Fruit fly (Drosophila melanogaster) whole organism, wandering third instar larva: ENCODE measurements around the gene CG43184.

Experiments used
- Dif ChIP-seq: fragments of 200-275, 200-300 bp; sonication (Bioruptor generic); optimal IDR thresholded peaks from 2 replicates; lab custom pipeline; 2018; ENCODE audit warnings: missing biosample characterization, missing genetic modification characterization; ENCODE audit not compliant: partially characterized antibody
- Hr83 ChIP-seq: fragments of 200-300 bp; sonication (Bioruptor generic); optimal IDR thresholded peaks from 2 replicates; lab custom pipeline; 2016; ENCODE audit warnings: missing biosample characterization, mild to moderate bottlenecking, missing genetic modification characterization, moderate library complexity; ENCODE audit not compliant: poor library complexity, severe bottlenecking
- br ChIP-seq: fragments of 200-800 bp; sonication (Bioruptor generic); optimal IDR thresholded peaks from 2 replicates; lab custom pipeline; 2016; ENCODE audit warnings: missing biosample characterization, missing genetic modification characterization
- dl ChIP-seq, 2 experiments: fragments of 175-275, 200-275 bp in 1 of 2; fragments of 200-275 bp in 1 of 2; sonication (Bioruptor generic); optimal IDR thresholded peaks; lab custom pipeline; 2018; ENCODE audit warnings: mild to moderate bottlenecking in 2 of 2, missing biosample characterization in 2 of 2, missing genetic modification characterization in 2 of 2, moderate library complexity in 2 of 2; ENCODE audit not compliant: partially characterized antibody in 2 of 2, insufficient read depth in 1 of 2
- dmrt93B ChIP-seq: fragments of 200-800 bp; sonication (Bioruptor generic); optimal IDR thresholded peaks from 2 replicates; lab custom pipeline; 2018; ENCODE audit warnings: missing biosample characterization, mild to moderate bottlenecking, missing genetic modification characterization
- dsf ChIP-seq: sonication (Bioruptor generic); optimal IDR thresholded peaks from 2 replicates; lab custom pipeline; 2016; ENCODE audit warnings: missing biosample characterization, missing genetic modification characterization, borderline replicate concordance
- psq ChIP-seq: fragments of 200-800 bp; sonication (Bioruptor generic); optimal IDR thresholded peaks from 3 replicates; lab custom pipeline; 2017; ENCODE audit warnings: missing biosample characterization, mild to moderate bottlenecking, missing genetic modification characterization, moderate library complexity
- woc ChIP-seq: sonication (Bioruptor generic); optimal IDR thresholded peaks from 2 replicates; lab custom pipeline; 2016; ENCODE audit warnings: missing biosample characterization, mild to moderate bottlenecking, missing genetic modification characterization

DNA sequence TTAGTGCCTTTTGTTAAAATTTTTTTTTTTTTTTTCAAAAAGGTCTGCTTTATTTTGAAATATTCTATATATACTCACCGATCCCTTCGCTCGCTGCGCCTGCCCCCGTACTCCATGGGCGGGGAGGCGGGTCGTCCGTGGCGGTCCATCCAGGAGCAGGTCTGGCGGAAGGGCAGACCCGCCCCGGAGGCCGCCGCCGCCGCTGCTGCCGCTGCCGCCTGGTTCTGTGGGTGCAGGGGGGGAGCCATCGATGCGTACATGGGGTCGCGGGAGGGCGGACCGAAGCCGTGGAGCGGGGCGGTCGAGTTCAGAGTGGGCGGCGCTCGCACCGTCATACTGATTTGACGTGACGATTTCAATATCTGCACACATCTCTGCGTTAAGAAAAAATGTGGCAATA is 49.5 kb downstream of the CG43184 start:
- TF ChIP-seq br, result no peak
- TF ChIP-seq Hr83 (GFP tag; lab: Kevin White, UChicago), result no peak
- no peak for TF ChIP-seq dl (GFP tag; optimal IDR thresholded peaks at IDR 0.05; lab: Kevin White, UChicago; ENCODE audit: insufficient read depth in 1 of 2, partially characterized antibody in 2 of 2)
- no peak for TF ChIP-seq dsf
- no peak for TF ChIP-seq Dif (GFP tag; lab: Kevin White, UChicago)
- no peak for TF ChIP-seq psq (GFP tag; lab: Kevin White, UChicago)
- no peak for TF ChIP-seq woc (GFP tag; lab: Kevin White, UChicago)
- no peak for TF ChIP-seq dmrt93B (GFP tag; lab: Kevin White, UChicago)
